Worm (Caenorhabditis elegans): ENCODE measurements around the gene eri-1.
"Not testable (repeated sequence)": the region's sequence is repeated elsewhere in the genome, so short reads cannot be mapped to it uniquely, and the experiment has no call there.

Gene eri-1

ce11 chrIV:385150-385937 lies 34.4 kb downstream of the eri-1 start, which contains the start of gene rps-24 (continued):
- TF ChIP-seq vab-7 (GFP tag; IDR thresholded peaks at IDR 0.05) (peak; percentile 99), lsy-2 (tag; optimal IDR thresholded peaks at IDR 0.05) (peak; percentile 88 to 94), unc-130 (GFP tag; optimal IDR thresholded peaks at IDR 0.05) (peak; percentile 97), nhr-25 (tag; optimal IDR thresholded peaks at IDR 0.05; ENCODE audit: borderline replicate concordance, insufficient read depth) (peak; percentile 63), lim-7 (GFP tag; IDR thresholded peaks at IDR 0.05) (peak; percentile 81), zfp-2 (tag; optimal IDR thresholded peaks at IDR 0.05) (peak; percentile 78), daf-16 (GFP tag; optimal IDR thresholded peaks at IDR 0.05) (peak in 1 of 2 experiments; percentile 29), daf-16 (tag; optimal IDR thresholded peaks at IDR 0.05) (peak; percentile 43), T26A8.4 (GFP tag; IDR thresholded peaks at IDR 0.05) (peak; percentile 94), Y105C5A.15 (GFP tag; IDR thresholded peaks at IDR 0.05) (0 out of 2 replicates have a peak, but pooled peaks have one; percentile 55), Y48G9A.11 (GFP tag; IDR thresholded peaks at IDR 0.05) (peak; percentile 91), unc-62 (GFP tag; optimal IDR thresholded peaks at IDR 0.05 in 1 of 2) (peak in 1 of 2 experiments; percentile 94), hif-1 (tag; optimal IDR thresholded peaks at IDR 0.05) (peak in 1 of 2 experiments; percentile 94), F37D6.2 (tag; optimal IDR thresholded peaks at IDR 0.05) (peak; percentile 88), aha-1 (tag) (peak; percentile 80), tag-97 (GFP tag; IDR thresholded peaks at IDR 0.05) (peak; percentile 89), dmd-6 (GFP tag; IDR thresholded peaks at IDR 0.05) (peak; percentile 95), daf-8 (GFP tag; IDR thresholded peaks at IDR 0.05) (0 out of 2 replicates have a peak, but pooled peaks have one; percentile 60), jun-1 (tag; optimal IDR thresholded peaks at IDR 0.05) (peak; percentile 7), php-3 (GFP tag; IDR thresholded peaks at IDR 0.05) (peak; percentile 72; the same call in 1 of the 2 replicates), nhr-42 (GFP tag; IDR thresholded peaks at IDR 0.05) (peak; percentile 92), lir-3 (tag; optimal IDR thresholded peaks at IDR 0.05) (peak; percentile 23), pqm-1 (tag; optimal IDR thresholded peaks at IDR 0.05) (peak; percentile 5), lin-15B (tag; optimal IDR thresholded peaks at IDR 0.05) (peak; percentile 45), ctbp-1 (GFP tag; IDR thresholded peaks at IDR 0.05) (peak; percentile 97), F44E2.7 (GFP tag; IDR thresholded peaks at IDR 0.05) (0 out of 2 replicates have a peak, but pooled peaks have one; percentile 9), R02D3.7 (tag; optimal IDR thresholded peaks at IDR 0.05) (peak; percentile 94), mxl-2 (GFP tag; conservative IDR thresholded peaks at IDR 0.05) (0 out of 2 replicates have a peak, but pooled peaks have one; percentile 13), mxl-3 (GFP tag; optimal IDR thresholded peaks at IDR 0.05) (peak; percentile 67), rbr-2 (tag; optimal IDR thresholded peaks at IDR 0.05) (peak; percentile 94), zfp-3 (GFP tag; conservative IDR thresholded peaks at IDR 0.05) (peak; percentile 95), zip-2 (tag; optimal IDR thresholded peaks at IDR 0.05) (peak; percentile 7), set-16 (GFP tag; IDR thresholded peaks at IDR 0.05) (peak; percentile 60; the same call in 1 of the 2 replicates), lin-13 (GFP tag; optimal IDR thresholded peaks at IDR 0.05) (peak; percentile 93), nhr-77 (tag; optimal IDR thresholded peaks at IDR 0.05) (peak; percentile 94), spr-3 (GFP tag; optimal IDR thresholded peaks at IDR 0.05) (peak; percentile 47), F49E8.2 (tag; optimal IDR thresholded peaks at IDR 0.05; ENCODE audit: borderline replicate concordance) (peak; percentile 74), dve-1 (tag; optimal IDR thresholded peaks at IDR 0.05; ENCODE audit: insufficient read depth) (peak; percentile 75), hlh-11 (tag; optimal IDR thresholded peaks at IDR 0.05) (peak; percentile 86), ZK337.2 (GFP tag; IDR thresholded peaks at IDR 0.05) (peak; percentile 97), tra-1 (GFP tag; IDR thresholded peaks at IDR 0.05) (peak; percentile 96), saeg-2 (GFP tag; IDR thresholded peaks at IDR 0.05) (peak; percentile 77; the same call in 1 of the 2 replicates), ZK546.5 (tag; optimal IDR thresholded peaks at IDR 0.05) (peak in 1 of 2 experiments; percentile 45)
- TF ChIP-seq unc-62 (tag; optimal IDR thresholded peaks at IDR 0.05) = not testable (repeated sequence)

Measured in whole organism, L4 larva.